Fruit fly (Drosophila melanogaster) whole organism, embryonic: ENCODE data around the gene Bdp1.

ENCODE experiments used
- Atf-2 ChIP-seq: fragments of 200-800 bp; sonication (Bioruptor generic); optimal IDR thresholded peaks from 2 replicates; lab custom pipeline; 2016; ENCODE audit warnings: missing biosample characterization, missing genetic modification characterization
- CG10209 ChIP-seq: fragments of 200-800 bp; sonication (Bioruptor generic); optimal IDR thresholded peaks from 3 replicates; lab custom pipeline; 2017; ENCODE audit warnings: missing biosample characterization, mild to moderate bottlenecking, missing genetic modification characterization, missing genetic modification reagents
- CG10462 ChIP-seq: fragments of 200-800 bp; sonication (Bioruptor generic); optimal IDR thresholded peaks from 2 replicates; lab custom pipeline; 2016; ENCODE audit warnings: missing biosample characterization, missing genetic modification characterization
- CG11093 ChIP-seq: fragments of 200-800 bp; sonication (Bioruptor generic); IDR thresholded peaks from 3 replicates; pipeline ENCODE4 v1.3.6; 2022; ENCODE audit warnings: missing biosample characterization, missing genetic modification characterization
- CG11456 ChIP-seq: fragments of 200-800 bp; sonication (Bioruptor generic); IDR thresholded peaks from 3 replicates; pipeline ENCODE4 v1.3.6; 2022; ENCODE audit warnings: missing biosample characterization, missing genetic modification characterization
- CG11695 ChIP-seq: fragments of 200-800 bp; sonication (Bioruptor generic); IDR thresholded peaks from 3 replicates; pipeline ENCODE4 v1.3.6; 2022; ENCODE audit warnings: missing biosample characterization, missing genetic modification characterization
- CG11696 ChIP-seq: fragments of 200-800 bp; sonication (Bioruptor generic); IDR thresholded peaks from 2 replicates; pipeline ENCODE4 v1.3.6; 2022; ENCODE audit warnings: missing biosample characterization, missing genetic modification characterization
- CG13296 ChIP-seq: fragments of 200-800 bp; sonication (Bioruptor generic); optimal IDR thresholded peaks from 3 replicates; lab custom pipeline; 2018; ENCODE audit warnings: missing biosample characterization, mild to moderate bottlenecking, missing genetic modification characterization
- CG13894 ChIP-seq: fragments of 200-800 bp; sonication (Bioruptor generic); optimal IDR thresholded peaks from 3 replicates; lab custom pipeline; 2018; ENCODE audit warnings: missing biosample characterization, mild to moderate bottlenecking, missing genetic modification characterization, moderate library complexity
- CG15479 ChIP-seq: fragments of 200-800 bp; sonication (Bioruptor generic); optimal IDR thresholded peaks from 3 replicates; lab custom pipeline; 2019; ENCODE audit warnings: missing biosample characterization, mild to moderate bottlenecking, missing genetic modification characterization, moderate library complexity
- CG16813 ChIP-seq: fragments of 200-800 bp; sonication (Bioruptor generic); IDR thresholded peaks from 3 replicates; pipeline ENCODE4 v1.3.6; 2022; ENCODE audit warnings: missing biosample characterization, missing genetic modification characterization; ENCODE audit not compliant: partially characterized antibody
- CG18476 ChIP-seq: fragments of 200-800 bp; sonication (Bioruptor generic); optimal IDR thresholded peaks from 2 replicates; lab custom pipeline; 2016; ENCODE audit warnings: missing biosample characterization, mild to moderate bottlenecking, missing genetic modification characterization
- CG2712 ChIP-seq: fragments of 200-800 bp; optimal IDR thresholded peaks from 3 replicates; lab custom pipeline; 2019; ENCODE audit warnings: missing biosample characterization, mild to moderate bottlenecking, missing genetic modification characterization, moderate library complexity
- CG2875 ChIP-seq: fragments of 200-800 bp; sonication (Bioruptor generic); optimal IDR thresholded peaks from 2 replicates; lab custom pipeline; 2017; ENCODE audit warnings: missing biosample characterization, mild to moderate bottlenecking, missing genetic modification characterization, missing genetic modification reagents
- CG30020 ChIP-seq: fragments of 200-800 bp; optimal IDR thresholded peaks from 2 replicates; lab custom pipeline; 2019; ENCODE audit warnings: missing biosample characterization, mild to moderate bottlenecking, missing genetic modification characterization, moderate library complexity
- CG32767 ChIP-seq: fragments of 200-800 bp; sonication (Bioruptor generic); IDR thresholded peaks from 2 replicates; pipeline ENCODE4 v1.3.6; 2022; ENCODE audit warnings: missing biosample characterization, missing genetic modification characterization
- CG32772 ChIP-seq: fragments of 200-800 bp; sonication (Bioruptor generic); IDR thresholded peaks from 2 replicates; pipeline ENCODE4 v1.3.6; 2022; ENCODE audit warnings: missing biosample characterization, missing genetic modification characterization
- CG3726 ChIP-seq: fragments of 200-800 bp; sonication (Bioruptor generic); IDR thresholded peaks from 3 replicates; pipeline ENCODE4, ENCODE4 v1.3.6; 2022; ENCODE audit warnings: missing biosample characterization, missing genetic modification characterization
- CG4282 ChIP-seq: fragments of 200-800 bp; sonication (Bioruptor generic); optimal IDR thresholded peaks from 2 replicates; lab custom pipeline; 2016; ENCODE audit warnings: missing biosample characterization, missing genetic modification characterization
- CG7745 ChIP-seq: fragments of 200-800 bp; sonication (Bioruptor generic); optimal IDR thresholded peaks from 2 replicates; lab custom pipeline; 2018; ENCODE audit warnings: missing biosample characterization, mild to moderate bottlenecking, missing genetic modification characterization, moderate library complexity
- CG7963 ChIP-seq: fragments of 200-800 bp; sonication (Bioruptor generic); IDR thresholded peaks from 3 replicates; pipeline ENCODE4 v1.3.6; 2022; ENCODE audit warnings: missing biosample characterization, missing genetic modification characterization; ENCODE audit not compliant: partially characterized antibody
- CG8478 ChIP-seq: fragments of >200 bp; optimal IDR thresholded peaks from 2 replicates; lab custom pipeline; 2018
- CoRest ChIP-seq: fragments of 200-800 bp; sonication (Bioruptor generic); optimal IDR thresholded peaks from 3 replicates; lab custom pipeline; 2018; ENCODE audit warnings: missing biosample characterization, mild to moderate bottlenecking, missing genetic modification characterization, moderate library complexity
- D ChIP-seq, 2 experiments: fragments of 200-800 bp in 1 of 2; fragments of >200 bp in 1 of 2; sonication (Bioruptor generic) in 1 of 2; optimal IDR thresholded peaks; 2 replicates in 1 of 2; 3 replicates in 1 of 2; lab custom pipeline; 2017; ENCODE audit warnings: mild to moderate bottlenecking in 1 of 2, missing biosample characterization in 1 of 2, missing genetic modification characterization in 1 of 2, missing genetic modification reagents in 1 of 2
- Dad ChIP-seq: fragments of 200-800 bp; sonication (Bioruptor generic); optimal IDR thresholded peaks from 3 replicates; lab custom pipeline; 2016; ENCODE audit warnings: missing biosample characterization, missing genetic modification characterization
- Dip3 ChIP-seq: fragments of 200-800 bp; sonication (Bioruptor generic); optimal IDR thresholded peaks from 3 replicates; lab custom pipeline; 2016; ENCODE audit warnings: missing biosample characterization, missing genetic modification characterization
- Dp ChIP-seq: fragments of 200-800 bp; sonication (Bioruptor generic); optimal IDR thresholded peaks from 2 replicates; lab custom pipeline; 2018; ENCODE audit warnings: missing biosample characterization, mild to moderate bottlenecking, missing genetic modification characterization, moderate library complexity
- Ets97D ChIP-seq: fragments of 200-800 bp; sonication (Bioruptor generic); optimal IDR thresholded peaks from 3 replicates; lab custom pipeline; 2016; ENCODE audit warnings: missing biosample characterization, missing genetic modification characterization
- HLH4C ChIP-seq: fragments of 200-800 bp; sonication (Bioruptor generic); IDR thresholded peaks from 3 replicates; pipeline ENCODE4 v1.3.6; 2022; ENCODE audit warnings: missing biosample characterization, missing genetic modification characterization; ENCODE audit not compliant: partially characterized antibody
- Nf-YA ChIP-seq: fragments of 200-800 bp; sonication (Bioruptor generic); IDR thresholded peaks from 2 replicates; pipeline ENCODE4 v1.3.6; 2022; ENCODE audit warnings: missing biosample characterization, missing genetic modification characterization
- NfI ChIP-seq: fragments of 200-800 bp; sonication (Bioruptor generic); optimal IDR thresholded peaks from 3 replicates; lab custom pipeline; 2018; ENCODE audit warnings: missing biosample characterization, mild to moderate bottlenecking, missing genetic modification characterization, moderate library complexity
- TFAM ChIP-seq: fragments of 200-800 bp; sonication (Bioruptor generic); optimal IDR thresholded peaks from 2 replicates; lab custom pipeline; 2017; ENCODE audit warnings: missing biosample characterization, missing genetic modification characterization, inconsistent platforms
- Xrp1 ChIP-seq: fragments of 200-800 bp; sonication (Bioruptor generic); IDR thresholded peaks from 2 replicates; pipeline ENCODE4 v1.3.6; 2022; ENCODE audit warnings: missing biosample characterization, missing genetic modification characterization
- al ChIP-seq: fragments of 200-800 bp; sonication (Bioruptor generic); IDR thresholded peaks from 2 replicates; pipeline ENCODE4 v1.3.6; 2022; ENCODE audit warnings: missing biosample characterization, missing genetic modification characterization
- amos ChIP-seq: fragments of 200-800 bp; sonication (Bioruptor generic); IDR thresholded peaks from 2 replicates; pipeline ENCODE4 v1.3.6; 2022; ENCODE audit warnings: missing biosample characterization, missing genetic modification characterization; ENCODE audit not compliant: partially characterized antibody
- ara ChIP-seq: fragments of 200-800 bp; sonication (Bioruptor generic); IDR thresholded peaks from 2 replicates; pipeline ENCODE4 v1.3.6; 2022; ENCODE audit warnings: missing biosample characterization, missing genetic modification characterization
- ci ChIP-seq: fragments of 200-800 bp; sonication (Bioruptor generic); IDR thresholded peaks from 3 replicates; pipeline ENCODE4 v1.3.6; 2022; ENCODE audit warnings: missing biosample characterization, missing genetic modification characterization
- crp ChIP-seq, 2 experiments: fragments of 200-800 bp; sonication (Bioruptor generic); optimal IDR thresholded peaks; 2 replicates in 1 of 2; 3 replicates in 1 of 2; lab custom pipeline; 2017; ENCODE audit warnings: missing biosample characterization in 2 of 2, missing genetic modification characterization in 2 of 2, mild to moderate bottlenecking in 1 of 2, moderate library complexity in 1 of 2
- danr ChIP-seq: fragments of 200-800 bp; sonication (Bioruptor generic); IDR thresholded peaks from 2 replicates; pipeline ENCODE4 v1.3.6; 2022; ENCODE audit warnings: missing biosample characterization, missing genetic modification characterization
- dmrt11E ChIP-seq: fragments of 200-800 bp; sonication (Bioruptor generic); optimal IDR thresholded peaks from 3 replicates; lab custom pipeline; 2018; ENCODE audit warnings: missing biosample characterization, mild to moderate bottlenecking, missing genetic modification characterization, moderate library complexity
- dpn ChIP-seq, 2 experiments: fragments of 200-800 bp; sonication (Bioruptor generic); optimal IDR thresholded peaks; 3 replicates each; lab custom pipeline; 2016; ENCODE audit warnings: missing biosample characterization in 2 of 2, missing genetic modification characterization in 2 of 2
- grau ChIP-seq: fragments of 200-800 bp; optimal IDR thresholded peaks from 3 replicates; lab custom pipeline; 2019; ENCODE audit warnings: missing biosample characterization, mild to moderate bottlenecking, missing genetic modification characterization, moderate library complexity
- gsb ChIP-seq: fragments of 200-800 bp; sonication (Bioruptor generic); IDR thresholded peaks from 2 replicates; pipeline ENCODE4 v1.3.6; 2022; ENCODE audit warnings: missing biosample characterization, missing genetic modification characterization
- gt ChIP-seq: fragments of 200-800 bp; sonication (Bioruptor generic); IDR thresholded peaks from 2 replicates; pipeline ENCODE4 v1.3.6; 2022; ENCODE audit warnings: missing biosample characterization, missing genetic modification characterization
- ham ChIP-seq: fragments of 200-800 bp; sonication (Bioruptor generic); IDR thresholded peaks from 2 replicates; pipeline ENCODE4 v1.3.6; 2022; ENCODE audit warnings: missing biosample characterization, missing genetic modification characterization
- kay ChIP-seq: fragments of 200-800 bp; sonication (Bioruptor generic); optimal IDR thresholded peaks from 2 replicates; lab custom pipeline; 2016; ENCODE audit warnings: missing biosample characterization, missing genetic modification characterization
- ken ChIP-seq: fragments of 200-800 bp; sonication (Bioruptor generic); IDR thresholded peaks from 3 replicates; pipeline ENCODE4 v1.3.6; 2022; ENCODE audit warnings: missing biosample characterization, missing genetic modification characterization
- peb ChIP-seq: fragments of 200-800 bp; sonication (Bioruptor generic); IDR thresholded peaks from 2 replicates; pipeline ENCODE4 v1.3.6; 2022; ENCODE audit warnings: missing biosample characterization, missing genetic modification characterization

Gene Bdp1

dm6 chr2L:13414525-13415481 lies 41.1 kb upstream of the Bdp1 start, which contains the start of the genes CG16956, CG42784 and CG43850 (continued):
- TF ChIP-seq Dip3 (no peak), CG10209 (GFP tag; lab: Kevin White, UChicago) (peak; percentile 45), CG10462 (GFP tag; lab: Kevin White, UChicago) (no peak), CG13894 (peak; percentile 74), CG13296 (peak; percentile 90), CG32767 (GFP tag; lab: Robert Waterston, UW) (no peak), CG7745 (tag; lab: Kevin White, UChicago) (no peak), dpn (GFP tag; optimal IDR thresholded peaks at IDR 0.05; lab: Kevin White, UChicago) (peak in 1 of 2 experiments; percentile 1), Dad (GFP tag; lab: Kevin White, UChicago) (no peak), gt (GFP tag; lab: Robert Waterston, UW) (no peak), CG7963 (no peak), gsb (GFP tag; lab: Robert Waterston, UW) (no peak), ken (GFP tag; lab: Robert Waterston, UW) (no peak), CG11093 (no peak), CG32772 (GFP tag; lab: Robert Waterston, UW) (no peak), HLH4C (GFP tag; lab: Robert Waterston, UW) (no peak), Nf-YA (0 out of 2 replicates have a peak, but pooled peaks have one; percentile 10), al (GFP tag; lab: Robert Waterston, UW) (no peak), CG3726 (GFP tag; lab: Robert Waterston, UW) (no peak), CG2875 (GFP tag; lab: Kevin White, UChicago) (no peak), dmrt11E (tag; lab: Kevin White, UChicago) (no peak), Atf-2 (GFP tag; lab: Kevin White, UChicago) (no peak), CG16813 (GFP tag; lab: Robert Waterston, UW) (no peak), CG30020 (tag; lab: Kevin White, UChicago) (no peak), CG4282 (GFP tag; lab: Kevin White, UChicago) (no peak), CG8478 (lab: Kevin White, UChicago) (no peak), CG11695 (GFP tag; lab: Robert Waterston, UW) (peak; percentile 20; the same call in 1 of the 3 replicates), D (optimal IDR thresholded peaks at IDR 0.05; lab: Kevin White, UChicago) (no peak), D (GFP tag; optimal IDR thresholded peaks at IDR 0.05; lab: Kevin White, UChicago) (no peak), ham (GFP tag; lab: Robert Waterston, UW) (no peak), CoRest (tag; lab: Kevin White, UChicago) (no peak), danr (GFP tag; lab: Robert Waterston, UW) (no peak), peb (no peak), kay (GFP tag; lab: Kevin White, UChicago) (no peak), grau (tag; lab: Kevin White, UChicago) (peak; percentile 57), CG15479 (GFP tag; lab: Kevin White, UChicago) (no peak), Ets97D (GFP tag; lab: Kevin White, UChicago) (peak; percentile 97), amos (GFP tag; lab: Robert Waterston, UW) (no peak; the same call in 1 of the 2 replicates), Xrp1 (no peak), ara (GFP tag; lab: Robert Waterston, UW) (no peak), NfI (GFP tag; lab: Kevin White, UChicago) (peak; percentile 80), CG11456 (GFP tag; lab: Robert Waterston, UW) (no peak), TFAM (GFP tag; lab: Kevin White, UChicago) (no peak), CG11696 (GFP tag; lab: Robert Waterston, UW) (0 out of 2 replicates have a peak, but pooled peaks have one; percentile 20), ci (GFP tag; lab: Robert Waterston, UW) (peak; percentile 85), CG18476 (GFP tag; lab: Kevin White, UChicago) (no peak), crp (GFP tag; optimal IDR thresholded peaks at IDR 0.05; lab: Kevin White, UChicago) (peak in 1 of 2 experiments; percentile 42), Dp (no peak), CG2712 (tag; lab: Kevin White, UChicago) (no peak)
